Worm (Caenorhabditis elegans): ENCODE results near the gene fbxb-26.

The fbxb-26 gene

ce11 chrII:1679081-1679480 lies 3.2 kb upstream of the fbxb-26 start, which contains the start of gene irld-36:
TSS of gene irld-36 (plus strand) at chrII:1679381.
- TF ChIP-seq elt-3 (tag; optimal IDR thresholded peaks at IDR 0.05) (no peak), tbx-8 (GFP tag; optimal IDR thresholded peaks at IDR 0.05) (no peak), ces-1 (GFP tag; optimal IDR thresholded peaks at IDR 0.05) (no peak), nhr-76 (tag; optimal IDR thresholded peaks at IDR 0.05) (no peak), elt-1 (tag; optimal IDR thresholded peaks at IDR 0.05; ENCODE audit: borderline replicate concordance, insufficient read depth) (no peak), unc-39 (tag; optimal IDR thresholded peaks at IDR 0.05) (no peak), cnd-1 (tag; optimal IDR thresholded peaks at IDR 0.05) (no peak), ceh-83 (GFP tag; optimal IDR thresholded peaks at IDR 0.05) (no peak), unc-120 (tag; optimal IDR thresholded peaks at IDR 0.05; ENCODE audit: poor library complexity, severe bottlenecking) (no peak), blmp-1 (tag; optimal IDR thresholded peaks at IDR 0.05) (no peak), hlh-1 (tag; optimal IDR thresholded peaks at IDR 0.05) (no peak), nhr-28 (tag; optimal IDR thresholded peaks at IDR 0.05) (no peak), nhr-2 (tag; optimal IDR thresholded peaks at IDR 0.05) (no peak), lin-13 (tag; optimal IDR thresholded peaks at IDR 0.05) (no peak), nhr-12 (tag; optimal IDR thresholded peaks at IDR 0.05) (no peak), sptf-1 (tag; optimal IDR thresholded peaks at IDR 0.05) (no peak), pha-4 (tag; optimal IDR thresholded peaks at IDR 0.05) (no peak)

DNA sequence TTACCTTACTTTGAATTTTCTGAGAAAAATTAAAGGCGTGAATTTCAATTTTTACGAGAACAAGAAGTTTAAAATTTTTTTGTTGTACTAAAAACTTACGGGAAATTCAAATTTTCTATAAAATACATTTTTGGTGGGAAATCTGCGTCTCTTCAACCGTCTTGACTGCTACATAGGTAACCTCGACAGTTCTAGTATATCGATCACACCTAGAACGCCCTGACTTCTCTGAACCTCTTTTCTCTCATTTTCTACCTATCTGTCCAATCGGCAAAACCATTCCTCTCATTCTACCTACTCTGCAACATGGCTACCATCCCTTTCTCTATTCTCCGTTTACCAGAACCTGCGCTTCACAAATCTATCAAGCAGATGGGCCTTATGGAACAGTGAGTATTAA lies 1.4 kb downstream of the fbxb-26 start, which contains the start of gene fbxb-25:
Gene fbxb-25, plus strand, starts transcription at position 301 of the 400 bp plus-strand sequence.
- TF ChIP-seq blmp-1 (tag; optimal IDR thresholded peaks at IDR 0.05) (no peak), elt-1 (tag; optimal IDR thresholded peaks at IDR 0.05; ENCODE audit: borderline replicate concordance, insufficient read depth) (no peak)

ce11 chrII:1688813-1689212 lies 6.5 kb downstream of the fbxb-26 start, which contains the start of the genes fbxb-18 and fbxb-19:
TSS of gene fbxb-18 (minus strand) at chrII:1688913.
TSS of gene fbxb-19 (minus strand) at chrII:1689181.
- TF ChIP-seq nhr-76 (tag; optimal IDR thresholded peaks at IDR 0.05), result no peak
- no peak for TF ChIP-seq flh-1 (GFP tag; optimal IDR thresholded peaks at IDR 0.05)
- TF ChIP-seq bed-3 (GFP tag; optimal IDR thresholded peaks at IDR 0.05), result no peak
- no peak for TF ChIP-seq nhr-237 (tag; optimal IDR thresholded peaks at IDR 0.05)
- TF ChIP-seq mls-2 (tag; optimal IDR thresholded peaks at IDR 0.05), result no peak
- TF ChIP-seq lin-32 (GFP tag; optimal IDR thresholded peaks at IDR 0.05), result no peak
- no peak for TF ChIP-seq lsy-2 (tag; optimal IDR thresholded peaks at IDR 0.05)

DNA sequence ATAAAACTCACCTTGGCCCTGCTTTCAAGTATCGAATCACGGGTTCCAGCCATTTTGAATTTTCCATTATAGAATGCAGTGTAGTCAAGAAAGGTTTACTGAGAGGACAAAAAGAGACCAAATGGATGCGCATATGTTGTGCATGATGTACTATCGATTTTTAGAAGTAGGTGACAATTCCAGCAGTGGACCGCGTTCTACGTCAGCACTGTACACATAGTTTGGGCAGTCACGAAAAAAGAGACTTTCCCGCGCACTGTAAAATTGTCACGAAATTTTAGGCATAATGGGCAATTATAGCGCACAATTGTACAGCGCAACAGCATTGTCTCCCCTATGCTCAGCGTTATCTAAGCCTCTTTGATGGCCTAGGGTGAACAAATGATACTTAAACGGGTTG lies 8.7 kb downstream of the fbxb-26 start, which contains the start of gene fbxc-22:
Gene fbxc-22, minus strand, starts transcription at position 101 of the 400 bp plus-strand sequence.
- TF ChIP-seq cnd-1 (tag; optimal IDR thresholded peaks at IDR 0.05) (no peak), bed-3 (GFP tag; optimal IDR thresholded peaks at IDR 0.05) (no peak), elt-3 (tag; optimal IDR thresholded peaks at IDR 0.05) (no peak), M03D4.4 (tag; optimal IDR thresholded peaks at IDR 0.05) (no peak), nhr-12 (tag; optimal IDR thresholded peaks at IDR 0.05) (no peak), lin-32 (GFP tag; optimal IDR thresholded peaks at IDR 0.05) (no peak), hlh-1 (tag; optimal IDR thresholded peaks at IDR 0.05) (no peak), zip-8 (tag; optimal IDR thresholded peaks at IDR 0.05) (no peak), mls-2 (tag; optimal IDR thresholded peaks at IDR 0.05) (no peak), nhr-237 (tag; optimal IDR thresholded peaks at IDR 0.05) (no peak), flh-1 (GFP tag; optimal IDR thresholded peaks at IDR 0.05) (no peak), mab-5 (tag; optimal IDR thresholded peaks at IDR 0.05) (no peak), unc-120 (tag; optimal IDR thresholded peaks at IDR 0.05; ENCODE audit: poor library complexity, severe bottlenecking) (no peak)

ce11 chrII:1692827-1693226 lies 10.5 kb downstream of the fbxb-26 start, which contains the start of gene fbxc-21:
TSS of gene fbxc-21 (minus strand) at chrII:1692927.
- TF ChIP-seq elt-3 (tag; optimal IDR thresholded peaks at IDR 0.05), result no peak
- TF ChIP-seq mab-5 (tag; optimal IDR thresholded peaks at IDR 0.05), result no peak
- no peak for TF ChIP-seq hlh-1 (tag; optimal IDR thresholded peaks at IDR 0.05)
- no peak for TF ChIP-seq pha-4 (tag; optimal IDR thresholded peaks at IDR 0.05)
- no peak for TF ChIP-seq ceh-83 (GFP tag; optimal IDR thresholded peaks at IDR 0.05)
- no peak for TF ChIP-seq bed-3 (GFP tag; optimal IDR thresholded peaks at IDR 0.05)
- TF ChIP-seq cnd-1 (tag; optimal IDR thresholded peaks at IDR 0.05), result no peak
- TF ChIP-seq drap-1 (GFP tag; optimal IDR thresholded peaks at IDR 0.05), result no peak
- no peak for TF ChIP-seq zip-8 (tag; optimal IDR thresholded peaks at IDR 0.05)
- TF ChIP-seq ceh-39 (tag; optimal IDR thresholded peaks at IDR 0.05), result no peak
- no peak for TF ChIP-seq lin-32 (GFP tag; optimal IDR thresholded peaks at IDR 0.05)
- TF ChIP-seq mep-1 (tag; optimal IDR thresholded peaks at IDR 0.05), result no peak
- TF ChIP-seq nhr-2 (tag; optimal IDR thresholded peaks at IDR 0.05), result no peak
- TF ChIP-seq ces-1 (GFP tag; optimal IDR thresholded peaks at IDR 0.05), result no peak
- TF ChIP-seq unc-62 (GFP tag; optimal IDR thresholded peaks at IDR 0.05), result no peak

Data from whole organism, mixed stage, embryonic.